Fruit fly (Drosophila melanogaster) whole organism, embryonic: Measurements from ENCODE around the gene Prim2.
A peak's percentile ranks its signal among the peaks of the same experiment; 100 is the strongest.

Experiments
- Atf3 ChIP-seq: fragments of 200-800 bp; sonication (Bioruptor generic); optimal IDR thresholded peaks from 3 replicates; lab custom pipeline; 2016; ENCODE audit warnings: missing biosample characterization, missing genetic modification characterization
- B-H1 ChIP-seq: fragments of 200-800 bp; sonication (Bioruptor generic); IDR thresholded peaks from 3 replicates; pipeline ENCODE4 v1.3.6; 2022; ENCODE audit warnings: missing biosample characterization, missing genetic modification characterization
- CG10267 ChIP-seq: fragments of 200-800 bp; sonication (Bioruptor generic); optimal IDR thresholded peaks from 2 replicates; lab custom pipeline; 2018; ENCODE audit warnings: missing biosample characterization, mild to moderate bottlenecking, missing genetic modification characterization, moderate library complexity
- CG11696 ChIP-seq: fragments of 200-800 bp; sonication (Bioruptor generic); IDR thresholded peaks from 2 replicates; pipeline ENCODE4 v1.3.6; 2022; ENCODE audit warnings: missing biosample characterization, missing genetic modification characterization
- CG12071 ChIP-seq: fragments of 200-800 bp; sonication (Bioruptor generic); optimal IDR thresholded peaks from 3 replicates; lab custom pipeline; 2018; ENCODE audit warnings: missing biosample characterization, mild to moderate bottlenecking, missing genetic modification characterization
- CG12219 ChIP-seq: fragments of 200-800 bp; sonication (Bioruptor generic); optimal IDR thresholded peaks from 3 replicates; lab custom pipeline; 2018; ENCODE audit warnings: missing biosample characterization, mild to moderate bottlenecking, missing genetic modification characterization
- CG12769 ChIP-seq: fragments of 200-800 bp; sonication (Bioruptor generic); optimal IDR thresholded peaks from 2 replicates; lab custom pipeline; 2019; ENCODE audit warnings: missing biosample characterization, mild to moderate bottlenecking, missing genetic modification characterization, moderate library complexity
- CG13287 ChIP-seq: fragments of 200-800 bp; sonication (Bioruptor generic); IDR thresholded peaks from 2 replicates; pipeline ENCODE4 v1.3.6; 2022; ENCODE audit warnings: missing biosample characterization, missing genetic modification characterization; ENCODE audit not compliant: partially characterized antibody
- CG1647 ChIP-seq: fragments of 200-800 bp; sonication (Bioruptor generic); optimal IDR thresholded peaks from 3 replicates; lab custom pipeline; 2016; ENCODE audit warnings: missing biosample characterization, missing genetic modification characterization
- CG17361 ChIP-seq: fragments of 200-800 bp; sonication (Bioruptor generic); IDR thresholded peaks from 3 replicates; pipeline ENCODE4 v1.3.6; 2022; ENCODE audit warnings: missing biosample characterization, missing genetic modification characterization
- CG17802 ChIP-seq: fragments of 200-800 bp; sonication (Bioruptor generic); optimal IDR thresholded peaks from 2 replicates; lab custom pipeline; 2018; ENCODE audit warnings: missing biosample characterization, mild to moderate bottlenecking, missing genetic modification characterization, moderate library complexity
- CG17912 ChIP-seq: fragments of 200-800 bp; sonication (Bioruptor generic); optimal IDR thresholded peaks from 2 replicates; lab custom pipeline; 2018; ENCODE audit warnings: missing biosample characterization, mild to moderate bottlenecking, missing genetic modification characterization
- CG18262 ChIP-seq: fragments of 200-800 bp; optimal IDR thresholded peaks from 3 replicates; lab custom pipeline; 2019; ENCODE audit warnings: missing biosample characterization, mild to moderate bottlenecking, missing genetic modification characterization, moderate library complexity
- CG31224 ChIP-seq: fragments of 200-800 bp; sonication (Bioruptor generic); IDR thresholded peaks from 2 replicates; pipeline ENCODE4 v1.3.6; 2022; ENCODE audit warnings: missing biosample characterization, missing genetic modification characterization
- CG32532 ChIP-seq: fragments of 200-800 bp; sonication (Bioruptor generic); IDR thresholded peaks from 2 replicates; pipeline ENCODE4 v1.3.6; 2022; ENCODE audit warnings: missing biosample characterization, missing genetic modification characterization
- CG32772 ChIP-seq: fragments of 200-800 bp; sonication (Bioruptor generic); IDR thresholded peaks from 2 replicates; pipeline ENCODE4 v1.3.6; 2022; ENCODE audit warnings: missing biosample characterization, missing genetic modification characterization
- CG33213 ChIP-seq: fragments of 200-800 bp; sonication (Bioruptor generic); optimal IDR thresholded peaks from 3 replicates; lab custom pipeline; 2016; ENCODE audit warnings: missing biosample characterization, missing genetic modification characterization
- CG4424 ChIP-seq: fragments of 200-800 bp; sonication (Bioruptor generic); optimal IDR thresholded peaks from 3 replicates; lab custom pipeline; 2016; ENCODE audit warnings: missing biosample characterization, missing genetic modification characterization
- CG8290 ChIP-seq, 3 experiments: fragments of 200-800 bp; sonication (Bioruptor generic); optimal IDR thresholded peaks; 2 replicates each; lab custom pipeline; 2016 to 2019; ENCODE audit warnings: missing biosample characterization in 3 of 3, missing genetic modification characterization in 3 of 3, mild to moderate bottlenecking in 2 of 3, moderate library complexity in 1 of 3
- CkIIα-i1 ChIP-seq: fragments of 200-800 bp; sonication (Bioruptor generic); IDR thresholded peaks from 2 replicates; pipeline ENCODE4 v1.3.6; 2022; ENCODE audit warnings: missing biosample characterization, missing genetic modification characterization
- Dad ChIP-seq: fragments of 200-800 bp; sonication (Bioruptor generic); optimal IDR thresholded peaks from 3 replicates; lab custom pipeline; 2016; ENCODE audit warnings: missing biosample characterization, missing genetic modification characterization
- Fer2 ChIP-seq: fragments of 200-800 bp; sonication (Bioruptor generic); optimal IDR thresholded peaks from 2 replicates; lab custom pipeline; 2018; ENCODE audit warnings: missing biosample characterization, mild to moderate bottlenecking, missing genetic modification characterization, moderate library complexity
- HHEX ChIP-seq: fragments of 200-800 bp; sonication (Bioruptor generic); optimal IDR thresholded peaks from 3 replicates; lab custom pipeline; 2017; ENCODE audit warnings: missing biosample characterization, mild to moderate bottlenecking, missing genetic modification characterization, missing genetic modification reagents
- HLH54F ChIP-seq: fragments of 200-800 bp; sonication (Bioruptor generic); optimal IDR thresholded peaks from 3 replicates; lab custom pipeline; 2016; ENCODE audit warnings: missing biosample characterization, missing genetic modification characterization
- Hsf ChIP-seq: fragments of 200-800 bp; sonication (Bioruptor generic); optimal IDR thresholded peaks from 3 replicates; lab custom pipeline; 2016; ENCODE audit warnings: missing biosample characterization, missing genetic modification characterization
- Meics ChIP-seq: fragments of 200-800 bp; sonication (Bioruptor generic); optimal IDR thresholded peaks from 2 replicates; lab custom pipeline; 2017; ENCODE audit warnings: missing biosample characterization, mild to moderate bottlenecking, missing genetic modification characterization
- Myb ChIP-seq: fragments of 200-800 bp; sonication (Bioruptor generic); optimal IDR thresholded peaks from 2 replicates; lab custom pipeline; 2016; ENCODE audit warnings: missing biosample characterization, missing genetic modification characterization
- NC2α ChIP-seq: fragments of 200-800 bp; sonication (Bioruptor generic); optimal IDR thresholded peaks from 2 replicates; lab custom pipeline; 2016; ENCODE audit warnings: missing biosample characterization, missing genetic modification characterization
- NfI ChIP-seq: fragments of 200-800 bp; sonication (Bioruptor generic); optimal IDR thresholded peaks from 3 replicates; lab custom pipeline; 2018; ENCODE audit warnings: missing biosample characterization, mild to moderate bottlenecking, missing genetic modification characterization, moderate library complexity
- Oli ChIP-seq: fragments of 200-800 bp; sonication (Bioruptor generic); optimal IDR thresholded peaks from 2 replicates; lab custom pipeline; 2018; ENCODE audit warnings: missing biosample characterization, mild to moderate bottlenecking, missing genetic modification characterization, moderate library complexity
- Opbp ChIP-seq: fragments of 200-800 bp; sonication (Bioruptor generic); IDR thresholded peaks from 3 replicates; pipeline ENCODE4 v1.3.6; 2022; ENCODE audit warnings: missing biosample characterization, missing genetic modification characterization; ENCODE audit not compliant: partially characterized antibody
- Xbp1 ChIP-seq: fragments of 200-800 bp; sonication (Bioruptor generic); optimal IDR thresholded peaks from 3 replicates; lab custom pipeline; 2016; ENCODE audit warnings: missing biosample characterization, mild to moderate bottlenecking, missing genetic modification characterization
- bbx ChIP-seq: fragments of 200-800 bp; sonication (Bioruptor generic); IDR thresholded peaks from 2 replicates; pipeline ENCODE4 v1.3.6; 2022; ENCODE audit warnings: missing biosample characterization, missing genetic modification characterization; ENCODE audit not compliant: partially characterized antibody
- bsh ChIP-seq, 2 experiments: fragments of 200-800 bp; sonication (Bioruptor generic); optimal IDR thresholded peaks; 2 replicates each; lab custom pipeline; 2017 to 2018; ENCODE audit warnings: mild to moderate bottlenecking in 2 of 2, missing biosample characterization in 2 of 2, missing genetic modification characterization in 2 of 2, moderate library complexity in 1 of 2
- chm ChIP-seq: fragments of 200-800 bp; sonication (Bioruptor generic); IDR thresholded peaks from 2 replicates; pipeline ENCODE4 v1.3.6; 2022; ENCODE audit warnings: missing biosample characterization, missing genetic modification characterization
- dimm ChIP-seq: fragments of 200-800 bp; sonication (Bioruptor generic); IDR thresholded peaks from 2 replicates; pipeline ENCODE4 v1.3.6; 2022; ENCODE audit warnings: missing biosample characterization, missing genetic modification characterization
- en ChIP-seq: fragments of 200-800 bp; sonication (Bioruptor generic); optimal IDR thresholded peaks from 2 replicates; lab custom pipeline; 2016; ENCODE audit warnings: missing biosample characterization, missing genetic modification characterization
- fd102C ChIP-seq: fragments of 200-800 bp; sonication (Bioruptor generic); optimal IDR thresholded peaks from 2 replicates; lab custom pipeline; 2018; ENCODE audit warnings: missing biosample characterization, mild to moderate bottlenecking, missing genetic modification characterization, moderate library complexity
- hbn ChIP-seq: fragments of 200-800 bp; sonication (Bioruptor generic); IDR thresholded peaks from 2 replicates; pipeline ENCODE4 v1.3.6; 2022; ENCODE audit warnings: missing biosample characterization, missing genetic modification characterization; ENCODE audit not compliant: partially characterized antibody
- her ChIP-seq: fragments of 200-800 bp; sonication (Bioruptor generic); optimal IDR thresholded peaks from 2 replicates; lab custom pipeline; 2016; ENCODE audit warnings: missing biosample characterization, missing genetic modification characterization
- jigr1 ChIP-seq: fragments of 200-800 bp; sonication (Bioruptor generic); IDR thresholded peaks from 3 replicates; pipeline ENCODE4 v1.3.6; 2022; ENCODE audit warnings: missing biosample characterization, missing genetic modification characterization
- kah ChIP-seq: fragments of 200-800 bp; sonication (Bioruptor generic); optimal IDR thresholded peaks from 2 replicates; lab custom pipeline; 2018; ENCODE audit warnings: missing biosample characterization, mild to moderate bottlenecking, missing genetic modification characterization
- org-1 ChIP-seq: fragments of 200-800 bp; sonication (Bioruptor generic); optimal IDR thresholded peaks from 2 replicates; lab custom pipeline; 2017; ENCODE audit warnings: missing biosample characterization, missing genetic modification characterization
- pfk ChIP-seq: fragments of 200-800 bp; sonication (Bioruptor generic); optimal IDR thresholded peaks from 2 replicates; lab custom pipeline; 2018; ENCODE audit warnings: missing biosample characterization, mild to moderate bottlenecking, missing genetic modification characterization, moderate library complexity
- ro ChIP-seq: fragments of 200-800 bp; sonication (Bioruptor generic); IDR thresholded peaks from 2 replicates; pipeline ENCODE4 v1.3.6; 2022; ENCODE audit warnings: missing biosample characterization, missing genetic modification characterization
- sens-2 ChIP-seq: fragments of 200-800 bp; sonication (Bioruptor generic); IDR thresholded peaks from 2 replicates; pipeline ENCODE4 v1.3.6; 2022; ENCODE audit warnings: missing biosample characterization, missing genetic modification characterization
- trem ChIP-seq: fragments of 200-800 bp; optimal IDR thresholded peaks from 3 replicates; lab custom pipeline; 2019; ENCODE audit warnings: missing biosample characterization, mild to moderate bottlenecking, missing genetic modification characterization, moderate library complexity
- twi ChIP-seq: fragments of 200-800 bp; optimal IDR thresholded peaks from 2 replicates; lab custom pipeline; 2019; ENCODE audit warnings: missing biosample characterization, mild to moderate bottlenecking, missing genetic modification characterization, moderate library complexity
- zen2 ChIP-seq: fragments of 200-800 bp; sonication (Bioruptor generic); IDR thresholded peaks from 3 replicates; pipeline ENCODE4 v1.3.6; 2022; ENCODE audit warnings: missing biosample characterization, missing genetic modification characterization; ENCODE audit not compliant: partially characterized antibody

The Prim2 gene

dm6 chr3L:20399550-20400109, 38.2 kb upstream of the Prim2 start (continued):
- TF ChIP-seq CG31224 (GFP tag; lab: Robert Waterston, UW) (peak; percentile 68), Fer2 (tag; lab: Kevin White, UChicago) (peak; percentile 78), Opbp (GFP tag; lab: Robert Waterston, UW) (no peak), Dad (GFP tag; lab: Kevin White, UChicago) (peak; percentile 33), bbx (GFP tag; lab: Robert Waterston, UW) (no peak), Xbp1 (GFP tag; lab: Kevin White, UChicago) (peak; percentile 91), CG17912 (GFP tag; lab: Kevin White, UChicago) (peak; percentile 58), CG17361 (GFP tag; lab: Robert Waterston, UW) (peak; percentile 96), CG32532 (GFP tag; lab: Robert Waterston, UW) (peak; percentile 91), NC2α (GFP tag; lab: Kevin White, UChicago) (peak; percentile 4), CG1647 (GFP tag; lab: Kevin White, UChicago) (peak; percentile 75), CG33213 (peak; percentile 65), CG10267 (tag; lab: Kevin White, UChicago) (peak; percentile 79), NfI (GFP tag; lab: Kevin White, UChicago) (peak; percentile 83), trem (peak; percentile 53), CG8290 (GFP tag; optimal IDR thresholded peaks at IDR 0.05; lab: Kevin White, UChicago) (peak; percentile 35), CG8290 (tag; optimal IDR thresholded peaks at IDR 0.05; lab: Kevin White, UChicago) (peak in 1 of 2 experiments; percentile 92), Hsf (GFP tag; lab: Kevin White, UChicago) (peak; percentile 87), CG12219 (GFP tag; lab: Kevin White, UChicago) (peak; percentile 74), CG32772 (GFP tag; lab: Robert Waterston, UW) (peak; percentile 66), CG17802 (peak; percentile 23), CG12071 (peak; percentile 77), Oli (tag; lab: Kevin White, UChicago) (peak; percentile 90), HHEX (peak; percentile 89), CG11696 (GFP tag; lab: Robert Waterston, UW) (peak; percentile 95), dimm (GFP tag; lab: Robert Waterston, UW) (0 out of 2 replicates have a peak, but pooled peaks have one; percentile 35), fd102C (GFP tag; lab: Kevin White, UChicago) (no peak), zen2 (no peak), her (GFP tag; lab: Kevin White, UChicago) (peak; percentile 77), CG4424 (GFP tag; lab: Kevin White, UChicago) (peak; percentile 87), en (peak; percentile 57), CG18262 (tag; lab: Kevin White, UChicago) (peak; percentile 90), sens-2 (GFP tag; lab: Robert Waterston, UW) (no peak; the same call in 1 of the 2 replicates), CG13287 (GFP tag; lab: Robert Waterston, UW) (no peak), kah (peak; percentile 70), B-H1 (GFP tag; lab: Robert Waterston, UW) (peak; percentile 63), ro (GFP tag; lab: Robert Waterston, UW) (peak; percentile 71), twi (peak; percentile 67), Atf3 (GFP tag; lab: Kevin White, UChicago) (peak; percentile 69), HLH54F (GFP tag; lab: Kevin White, UChicago) (peak; percentile 85), chm (peak; percentile 79), Meics (peak; percentile 89), CG12769 (peak; percentile 89), org-1 (GFP tag; lab: Kevin White, UChicago) (peak; percentile 82), pfk (GFP tag; lab: Kevin White, UChicago) (peak; percentile 40), bsh (GFP tag; optimal IDR thresholded peaks at IDR 0.05; lab: Kevin White, UChicago) (peak; percentile 82 to 86), hbn (GFP tag; lab: Robert Waterston, UW) (no peak), CkIIα-i1 (GFP tag; lab: Robert Waterston, UW) (no peak), jigr1 (GFP tag; lab: Robert Waterston, UW) (peak; percentile 58; the same call in 1 of the 3 replicates), Myb (GFP tag; lab: Kevin White, UChicago) (peak; percentile 61)
